Worm (Caenorhabditis elegans): ENCODE data around the gene F17E9.18.

DNA sequence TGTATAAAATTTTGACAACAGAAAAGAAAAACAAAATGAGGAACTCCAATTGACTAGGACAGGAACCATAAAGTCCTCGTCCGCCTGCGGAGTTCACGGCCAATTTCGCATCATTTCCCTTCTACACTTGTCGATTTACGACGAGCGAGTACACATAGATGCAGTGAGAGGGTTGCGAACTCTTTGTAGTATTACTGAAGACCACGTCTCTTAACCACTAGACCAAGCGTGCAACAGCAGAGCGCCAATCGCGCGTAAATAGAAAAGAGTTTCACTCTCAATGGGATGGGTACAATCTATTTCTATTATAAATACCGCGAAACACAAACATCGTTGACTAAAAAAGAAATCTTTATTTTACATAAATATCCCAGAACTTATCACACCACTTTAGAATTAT is 28.4 kb upstream of the F17E9.18 start:
- TF ChIP-seq nfya-2 (GFP tag; IDR thresholded peaks at IDR 0.05) (no peak), snpc-4 (GFP tag; optimal IDR thresholded peaks at IDR 0.05) (peak; percentile 86), snpc-4 (tag; optimal IDR thresholded peaks at IDR 0.05) (peak in 3 of 4 experiments; percentile 70 to 74 (median 71)), lin-35 (GFP tag; optimal IDR thresholded peaks at IDR 0.05) (peak in 1 of 3 experiments; percentile 61), ama-1 (optimal IDR thresholded peaks at IDR 0.05) (peak; percentile 23), ama-1 (GFP tag; optimal IDR thresholded peaks at IDR 0.05) (peak; percentile 46 to 65), F23B12.7 (tag; optimal IDR thresholded peaks at IDR 0.05; ENCODE audit: insufficient read depth) (peak; percentile 31), him-1 (tag; optimal IDR thresholded peaks at IDR 0.05) (peak; percentile 88), nhr-27 (tag; optimal IDR thresholded peaks at IDR 0.05) (peak; percentile 21), die-1 (tag; optimal IDR thresholded peaks at IDR 0.05) (peak; percentile 90), ztf-28 (GFP tag; IDR thresholded peaks at IDR 0.05) (no peak), F49E8.2 (tag; optimal IDR thresholded peaks at IDR 0.05; ENCODE audit: insufficient read depth) (peak; percentile 57), efl-1 (GFP tag; optimal IDR thresholded peaks at IDR 0.05) (peak; percentile 18)

All from whole organism, young adult.